Worm (Caenorhabditis elegans): ENCODE results near the gene T20B12.5.

Gene T20B12.5

ce11 chrIII:7376143-7376802 lies 9.4 kb upstream of the T20B12.5 start (continued):
- TF ChIP-seq arid-1 (GFP tag; conservative IDR thresholded peaks at IDR 0.05), result peak; percentile 43; the same call in 1 of the 2 replicates
- TF ChIP-seq gei-8 (GFP tag; optimal IDR thresholded peaks at IDR 0.05), result peak; percentile 35
- peak; percentile 86 for TF ChIP-seq dve-1 (tag; optimal IDR thresholded peaks at IDR 0.05; ENCODE audit: insufficient read depth)
- TF ChIP-seq mxl-2 (GFP tag; conservative IDR thresholded peaks at IDR 0.05), result no peak
- TF ChIP-seq F10B5.3 (tag; optimal IDR thresholded peaks at IDR 0.05), result no peak
- TF ChIP-seq F37D6.2 (tag; optimal IDR thresholded peaks at IDR 0.05), result no peak
- no peak for TF ChIP-seq daf-12 (tag; optimal IDR thresholded peaks at IDR 0.05)
- no peak for TF ChIP-seq ceh-28 (tag; optimal IDR thresholded peaks at IDR 0.05)
- TF ChIP-seq duxl-1 (tag; optimal IDR thresholded peaks at IDR 0.05; ENCODE audit: poor library complexity), result no peak
- peak; percentile 46 for TF ChIP-seq spr-3 (GFP tag; optimal IDR thresholded peaks at IDR 0.05)
- no peak for TF ChIP-seq attf-4 (tag; optimal IDR thresholded peaks at IDR 0.05)
- peak; percentile 44; the same call in 1 of the 2 replicates for TF ChIP-seq saeg-2 (GFP tag; IDR thresholded peaks at IDR 0.05)
- TF ChIP-seq madf-9 (GFP tag; conservative IDR thresholded peaks at IDR 0.05), result no peak
- TF ChIP-seq nhr-10 (tag; optimal IDR thresholded peaks at IDR 0.05), result peak; percentile 91
- TF ChIP-seq unc-62 (GFP tag; optimal IDR thresholded peaks at IDR 0.05 in 1 of 2), result peak in 1 of 2 experiments; percentile 98
- TF ChIP-seq unc-62 (tag; optimal IDR thresholded peaks at IDR 0.05), result no peak
- peak; percentile 92 for TF ChIP-seq mxl-3 (GFP tag; optimal IDR thresholded peaks at IDR 0.05)
- TF ChIP-seq php-3 (GFP tag; IDR thresholded peaks at IDR 0.05), result 0 out of 2 replicates have a peak, but pooled peaks have one; percentile 30
- no peak for TF ChIP-seq unc-39 (tag; optimal IDR thresholded peaks at IDR 0.05)
- TF ChIP-seq madf-5 (GFP tag; IDR thresholded peaks at IDR 0.05), result no peak
- TF ChIP-seq ceh-82 (tag; optimal IDR thresholded peaks at IDR 0.05), result no peak
- TF ChIP-seq hif-1 (tag; optimal IDR thresholded peaks at IDR 0.05), result peak; percentile 85 to 98
- peak; percentile 56; the same call in 1 of the 2 replicates for TF ChIP-seq egl-43 (GFP tag; IDR thresholded peaks at IDR 0.05)
- TF ChIP-seq lin-39 (tag; optimal IDR thresholded peaks at IDR 0.05), result no peak
- TF ChIP-seq hlh-11 (tag; optimal IDR thresholded peaks at IDR 0.05), result peak; percentile 92
- TF ChIP-seq Y48G9A.11 (GFP tag; IDR thresholded peaks at IDR 0.05), result no peak
- TF ChIP-seq nhr-42 (GFP tag; IDR thresholded peaks at IDR 0.05), result no peak
- TF ChIP-seq ceh-32 (tag; optimal IDR thresholded peaks at IDR 0.05; ENCODE audit: poor library complexity), result no peak
- TF ChIP-seq hlh-30 (tag; optimal IDR thresholded peaks at IDR 0.05; ENCODE audit: insufficient read depth), result peak; percentile 96
- peak; percentile 89 for TF ChIP-seq nhr-48 (tag; optimal IDR thresholded peaks at IDR 0.05)
- peak; percentile 79 for TF ChIP-seq mep-1 (tag; optimal IDR thresholded peaks at IDR 0.05)
- TF ChIP-seq D1046.2 (GFP tag; IDR thresholded peaks at IDR 0.05), result no peak
- no peak for TF ChIP-seq lin-15B (tag; optimal IDR thresholded peaks at IDR 0.05)
- no peak for TF ChIP-seq ceh-20 (GFP tag; IDR thresholded peaks at IDR 0.05)
- TF ChIP-seq lsy-2 (tag; optimal IDR thresholded peaks at IDR 0.05), result peak in 1 of 2 experiments; percentile 81
- TF ChIP-seq fkh-10 (GFP tag; optimal IDR thresholded peaks at IDR 0.05), result no peak
- peak; percentile 91 for TF ChIP-seq mdt-29 (GFP tag; IDR thresholded peaks at IDR 0.05)
- peak; percentile 87 for TF ChIP-seq nhr-102 (tag; optimal IDR thresholded peaks at IDR 0.05)
- TF ChIP-seq nhr-25 (tag; optimal IDR thresholded peaks at IDR 0.05; ENCODE audit: borderline replicate concordance, insufficient read depth), result peak; percentile 89
- TF ChIP-seq tag-97 (GFP tag; IDR thresholded peaks at IDR 0.05), result no peak
- no peak for TF ChIP-seq skn-1 (tag; optimal IDR thresholded peaks at IDR 0.05)
- TF ChIP-seq ztf-7 (tag; optimal IDR thresholded peaks at IDR 0.05), result no peak
- TF ChIP-seq T26A8.4 (GFP tag; IDR thresholded peaks at IDR 0.05), result peak; percentile 74
- TF ChIP-seq T20F7.1 (GFP tag; optimal IDR thresholded peaks at IDR 0.05), result peak; percentile 65
- TF ChIP-seq nhr-76 (tag; optimal IDR thresholded peaks at IDR 0.05), result no peak
- peak; percentile 98 for TF ChIP-seq nhr-28 (tag; optimal IDR thresholded peaks at IDR 0.05)
- TF ChIP-seq daf-16 (GFP tag; optimal IDR thresholded peaks at IDR 0.05), result no peak
- peak; percentile 68 for TF ChIP-seq daf-16 (tag; optimal IDR thresholded peaks at IDR 0.05)
- no peak for TF ChIP-seq lin-1 (GFP tag; IDR thresholded peaks at IDR 0.05)
- TF ChIP-seq dmd-9 (GFP tag; IDR thresholded peaks at IDR 0.05), result no peak
